Worm (Caenorhabditis elegans) whole organism, midembryonic: Measurements from ENCODE around the gene cyp-14A3.
A peak's percentile ranks its signal among the peaks of the same experiment; 100 is the strongest.

ENCODE experiments used
- T22C8.4 ChIP-seq: fragments of 200-800 bp; sonication (Bioruptor generic); IDR thresholded peaks from 2 replicates; pipeline ENCODE4 v1.3.6; 2022; ENCODE audit warnings: missing genetic modification characterization, missing compliant biosample characterization
- cog-1 ChIP-seq: sonication (generic microtip); optimal IDR thresholded peaks from 2 replicates; lab custom pipeline; 2016; ENCODE audit warnings: missing genetic modification characterization, missing compliant biosample characterization
- flt-1 ChIP-seq: fragments of 200-800 bp; sonication (Bioruptor generic); IDR thresholded peaks from 2 replicates; pipeline ENCODE4 v1.3.6; 2022; ENCODE audit warnings: missing genetic modification characterization, missing compliant biosample characterization
- klf-2 ChIP-seq: fragments of 200-800 bp; sonication (Bioruptor generic); conservative IDR thresholded peaks from 2 replicates; pipeline ENCODE4 v1.3.6; 2022; ENCODE audit warnings: missing genetic modification reagents, missing genetic modification characterization, missing compliant biosample characterization
- med-1 ChIP-seq: sonication (generic microtip); optimal IDR thresholded peaks from 2 replicates; lab custom pipeline; 2017; ENCODE audit warnings: missing genetic modification characterization, mild to moderate bottlenecking, missing compliant biosample characterization, antibody characterized with exemption, missing genetic modification reagents; ENCODE audit not compliant: insufficient read depth
- ref-1 ChIP-seq: fragments of 200-800 bp; sonication (Bioruptor generic); conservative IDR thresholded peaks from 2 replicates; pipeline ENCODE4 v1.3.6; 2022; ENCODE audit warnings: missing genetic modification reagents, missing genetic modification characterization, missing compliant biosample characterization
- tab-1 ChIP-seq: fragments of 200-800 bp; sonication (Bioruptor generic); IDR thresholded peaks from 2 replicates; pipeline ENCODE4 v1.3.6; 2022; ENCODE audit warnings: missing genetic modification characterization, missing compliant biosample characterization
- ztf-23 ChIP-seq: fragments of 200-800 bp; sonication (Bioruptor generic); IDR thresholded peaks from 2 replicates; pipeline ENCODE4 v1.3.6; 2022; ENCODE audit warnings: missing genetic modification reagents, missing genetic modification characterization, missing compliant biosample characterization
- ztf-29 ChIP-seq: fragments of 200-800 bp; sonication (Bioruptor generic); IDR thresholded peaks from 2 replicates; pipeline ENCODE4 v1.3.6; 2022; ENCODE audit warnings: missing genetic modification reagents, missing genetic modification characterization, missing compliant biosample characterization

Gene cyp-14A3

DNA sequence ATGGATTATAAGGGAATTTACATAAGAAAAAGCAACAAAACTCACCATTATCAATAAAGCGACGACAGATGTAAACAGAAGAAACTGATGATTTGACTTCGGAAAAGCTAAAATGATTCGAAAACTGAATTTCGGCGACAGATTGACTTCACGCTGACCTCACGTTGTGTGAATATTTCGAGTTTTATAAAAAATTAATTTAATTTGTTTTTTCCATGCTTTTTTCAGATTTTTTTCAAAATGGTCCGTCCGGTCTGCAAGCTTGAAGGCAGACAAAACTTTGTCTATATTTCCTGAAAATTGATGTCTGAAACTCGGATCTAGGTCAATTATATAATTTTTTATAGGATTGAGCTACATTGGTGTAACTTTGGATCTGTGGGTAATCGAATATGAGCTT, 31.8 kb downstream of the cyp-14A3 start, which contains the start of gene K08H2.5:
Gene K08H2.5, minus strand, starts transcription at position 101 of the 400 bp plus-strand sequence.
- TF ChIP-seq T22C8.4 (GFP tag; lab: Robert Waterston, UW) (no peak), klf-2 (no peak), ref-1 (GFP tag; lab: Robert Waterston, UW) (no peak), cog-1 (tag; lab: Kevin White, UChicago) (no peak)

DNA sequence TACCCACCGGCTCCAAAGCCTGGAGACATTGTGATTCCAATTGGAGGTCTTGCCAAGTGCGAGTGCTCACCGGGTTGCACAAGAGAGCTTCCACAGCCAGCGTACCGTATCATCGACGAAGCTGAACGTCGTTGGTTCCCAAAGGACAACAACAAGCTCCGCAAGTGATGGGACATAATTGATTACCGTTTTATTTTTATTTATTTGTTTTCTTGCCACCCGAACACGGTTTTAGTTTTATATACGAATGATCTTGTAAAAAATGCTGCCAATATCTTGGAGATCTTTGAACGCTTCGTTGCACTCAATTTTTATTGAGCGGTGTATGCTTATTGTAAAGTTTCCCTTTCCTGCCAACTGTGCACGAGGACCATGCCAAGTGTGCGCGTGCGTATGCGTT, 35.8 kb downstream of the cyp-14A3 start, which contains the start of gene K08H2.4:
Gene K08H2.4, plus strand, starts transcription at position 301 of the 400 bp plus-strand sequence.
- TF ChIP-seq flt-1 (GFP tag; lab: Robert Waterston, UW): no peak
- TF ChIP-seq klf-2: no peak
- no peak for TF ChIP-seq tab-1 (GFP tag; lab: Robert Waterston, UW)
- no peak for TF ChIP-seq T22C8.4 (GFP tag; lab: Robert Waterston, UW)
- TF ChIP-seq med-1 (GFP tag; lab: Kevin White, UChicago): no peak
- no peak for TF ChIP-seq ztf-29
- no peak for TF ChIP-seq cog-1 (tag; lab: Kevin White, UChicago)
- no peak for TF ChIP-seq ref-1 (GFP tag; lab: Robert Waterston, UW)

DNA sequence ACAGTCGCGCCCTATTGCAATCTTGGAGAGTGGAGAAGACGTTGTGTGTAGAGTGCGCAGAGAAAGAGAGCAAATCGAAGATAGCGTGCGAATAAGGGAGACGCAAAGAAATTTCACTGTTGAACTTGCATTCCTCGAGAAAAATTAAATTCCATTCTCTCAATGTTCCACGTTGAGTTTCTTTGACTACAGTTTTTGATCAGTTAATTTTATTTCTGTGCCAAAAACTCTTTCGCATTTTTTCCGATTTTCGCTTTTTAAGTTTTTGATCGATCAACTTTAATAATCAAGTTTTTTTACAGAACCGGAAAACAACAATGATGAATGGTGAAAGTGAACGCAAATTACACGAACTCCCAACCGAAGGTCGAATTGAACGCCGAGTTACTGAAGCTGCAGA, 36.9 kb downstream of the cyp-14A3 start, which contains the start of gene K08H2.3:
Gene K08H2.3, plus strand, starts transcription at position 301 of the 400 bp plus-strand sequence.
- TF ChIP-seq klf-2: no peak
- TF ChIP-seq cog-1 (tag; lab: Kevin White, UChicago): no peak
- TF ChIP-seq tab-1 (GFP tag; lab: Robert Waterston, UW): no peak
- no peak for TF ChIP-seq ztf-29
- TF ChIP-seq flt-1 (GFP tag; lab: Robert Waterston, UW): no peak
- TF ChIP-seq T22C8.4 (GFP tag; lab: Robert Waterston, UW): no peak
- no peak for TF ChIP-seq ztf-23
- no peak for TF ChIP-seq med-1 (GFP tag; lab: Kevin White, UChicago)
- TF ChIP-seq ref-1 (GFP tag; lab: Robert Waterston, UW): no peak

DNA sequence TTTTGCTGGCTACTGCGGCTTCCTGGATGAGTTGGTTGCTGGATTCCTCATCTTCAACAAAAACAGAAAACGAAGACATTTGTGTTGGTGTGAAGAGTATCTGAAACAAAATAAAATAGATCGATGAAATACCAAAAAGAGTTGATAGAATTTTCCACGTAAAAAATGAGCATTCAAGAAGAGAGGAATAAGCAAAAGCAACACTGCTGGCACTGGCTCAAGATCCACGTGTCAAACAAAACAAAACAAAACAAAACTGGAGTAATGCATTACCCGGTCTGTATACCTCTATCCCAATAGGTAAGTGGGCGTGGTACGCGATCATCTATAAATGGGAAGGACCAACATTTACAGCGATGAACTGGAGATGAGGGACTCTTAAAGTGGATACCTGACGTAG, 39.1 kb downstream of the cyp-14A3 start, which contains the start of gene K08H2.2:
Gene K08H2.2, minus strand, starts transcription at position 101 of the 400 bp plus-strand sequence.
- TF ChIP-seq flt-1 (GFP tag; lab: Robert Waterston, UW) (no peak), cog-1 (tag; lab: Kevin White, UChicago) (no peak), klf-2 (no peak), tab-1 (GFP tag; lab: Robert Waterston, UW) (no peak), ref-1 (GFP tag; lab: Robert Waterston, UW) (no peak), ztf-23 (no peak), T22C8.4 (GFP tag; lab: Robert Waterston, UW) (no peak)

DNA sequence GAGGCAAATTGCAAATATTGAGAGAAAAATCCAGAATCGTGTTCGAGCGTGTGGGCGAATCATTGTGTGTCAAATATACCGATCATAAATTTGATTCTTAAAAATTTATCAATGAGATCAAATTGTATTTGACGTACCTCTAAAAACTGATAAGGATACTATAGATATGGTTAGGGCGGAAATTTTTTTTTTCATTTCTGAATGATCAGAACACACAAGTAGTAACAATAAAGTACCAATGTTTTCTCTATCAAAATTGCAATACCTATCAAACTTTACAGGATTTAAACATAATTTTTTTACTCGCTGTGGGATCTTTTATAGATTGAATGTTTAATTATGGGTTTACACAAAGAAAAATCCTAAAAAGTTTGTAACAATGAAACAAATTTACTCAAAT, 41.7 kb downstream of the cyp-14A3 start, which contains the start of gene bgnt-1.5:
Gene bgnt-1.5, minus strand, starts transcription at position 101 of the 400 bp plus-strand sequence.
- TF ChIP-seq tab-1 (GFP tag; lab: Robert Waterston, UW): no peak

DNA sequence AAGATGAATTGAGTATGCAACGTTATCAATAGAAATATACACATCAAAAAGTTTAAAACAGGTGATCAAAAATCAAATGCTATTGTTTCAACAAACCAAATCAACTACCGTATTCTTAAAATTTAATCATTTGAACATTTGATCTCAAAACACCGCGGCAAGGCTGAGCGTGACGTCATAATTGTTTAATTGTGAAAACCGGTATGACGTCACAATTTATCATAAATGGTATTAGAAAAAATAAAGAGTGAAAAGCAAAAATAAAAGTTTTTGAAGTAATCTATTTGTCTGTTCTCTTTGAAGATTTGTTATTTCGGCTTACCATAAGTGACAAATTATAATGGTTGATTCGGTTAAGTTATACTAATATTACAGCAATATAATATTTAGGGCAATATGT, 46.2 kb downstream of the cyp-14A3 start:
- TF ChIP-seq flt-1 (GFP tag; lab: Robert Waterston, UW) (no peak), cog-1 (tag; lab: Kevin White, UChicago) (no peak), ztf-29 (no peak), ztf-23 (no peak), med-1 (GFP tag; lab: Kevin White, UChicago) (no peak), T22C8.4 (GFP tag; lab: Robert Waterston, UW) (no peak)

DNA sequence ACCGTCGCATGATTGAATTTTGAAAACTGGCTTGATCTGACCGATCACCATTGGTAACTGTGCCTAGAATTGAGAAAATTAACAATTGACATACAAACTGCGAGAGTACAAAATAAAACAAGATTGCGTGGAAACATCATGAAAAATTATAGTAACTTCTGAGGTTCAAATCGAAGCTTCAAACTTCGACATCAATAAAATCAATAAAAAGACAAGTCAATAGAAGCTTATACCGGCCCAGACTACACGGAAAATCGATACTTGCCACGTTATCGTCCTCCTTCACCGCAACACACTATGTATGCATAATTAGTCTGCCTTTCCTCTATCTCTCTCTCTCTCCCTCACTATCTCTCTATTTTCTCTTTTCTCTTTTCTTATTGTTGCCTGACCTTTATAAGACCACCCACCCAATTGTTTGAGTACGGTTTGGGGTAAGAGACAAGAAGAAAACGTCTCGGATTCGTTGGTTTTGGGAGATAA, 47.3 kb downstream of the cyp-14A3 start, which contains the start of gene skr-21:
Gene skr-21, minus strand, starts transcription at position 51 of the 483 bp plus-strand sequence.
- TF ChIP-seq ref-1 (GFP tag; lab: Robert Waterston, UW): no peak
- no peak for TF ChIP-seq med-1 (GFP tag; lab: Kevin White, UChicago)
- peak; percentile 87 for TF ChIP-seq T22C8.4 (GFP tag; lab: Robert Waterston, UW)
- peak; percentile 35 for TF ChIP-seq cog-1 (tag; lab: Kevin White, UChicago)

DNA sequence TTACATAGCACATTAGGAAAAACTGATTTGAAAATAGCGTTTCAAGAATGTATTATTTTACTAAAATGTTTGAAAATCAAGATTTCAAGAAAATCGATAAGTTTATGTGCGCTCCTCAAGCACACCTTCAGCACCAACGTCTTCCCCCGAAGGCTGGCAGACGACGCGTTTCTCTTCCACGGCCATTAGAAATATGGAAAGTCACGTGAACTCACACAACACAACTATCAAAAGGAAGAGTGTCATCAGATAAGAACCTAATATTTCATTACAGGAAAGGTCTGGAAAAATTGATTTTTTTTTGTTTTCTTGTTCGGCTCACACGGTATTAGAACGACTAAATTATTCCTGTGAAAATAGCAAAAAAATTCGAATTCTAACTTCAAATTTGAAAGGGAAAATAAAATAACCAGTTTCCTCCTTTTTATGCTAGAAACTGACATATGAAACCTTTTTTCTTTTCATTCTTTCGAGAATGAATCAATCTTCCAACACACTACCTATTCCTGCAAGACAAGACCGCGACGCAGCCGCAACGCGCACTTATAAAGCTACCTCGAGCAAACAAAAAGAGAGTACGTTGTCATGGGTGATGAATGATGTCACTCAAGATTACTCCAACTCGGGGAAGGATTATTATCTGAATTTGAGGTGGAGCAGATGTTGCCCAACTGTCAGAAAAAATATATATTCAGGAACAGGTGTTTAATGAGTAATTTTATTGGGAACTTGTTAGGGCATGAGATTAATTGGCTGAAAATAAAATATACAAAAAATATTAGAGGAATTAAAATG, 48.7 kb downstream of the cyp-14A3 start:
- no peak for TF ChIP-seq T22C8.4 (GFP tag; lab: Robert Waterston, UW)
- no peak for TF ChIP-seq med-1 (GFP tag; lab: Kevin White, UChicago)
- no peak for TF ChIP-seq tab-1 (GFP tag; lab: Robert Waterston, UW)
- no peak for TF ChIP-seq flt-1 (GFP tag; lab: Robert Waterston, UW)
- TF ChIP-seq ref-1 (GFP tag; lab: Robert Waterston, UW): no peak
- peak; percentile 17 for TF ChIP-seq cog-1 (tag; lab: Kevin White, UChicago)
- no peak for TF ChIP-seq klf-2

DNA sequence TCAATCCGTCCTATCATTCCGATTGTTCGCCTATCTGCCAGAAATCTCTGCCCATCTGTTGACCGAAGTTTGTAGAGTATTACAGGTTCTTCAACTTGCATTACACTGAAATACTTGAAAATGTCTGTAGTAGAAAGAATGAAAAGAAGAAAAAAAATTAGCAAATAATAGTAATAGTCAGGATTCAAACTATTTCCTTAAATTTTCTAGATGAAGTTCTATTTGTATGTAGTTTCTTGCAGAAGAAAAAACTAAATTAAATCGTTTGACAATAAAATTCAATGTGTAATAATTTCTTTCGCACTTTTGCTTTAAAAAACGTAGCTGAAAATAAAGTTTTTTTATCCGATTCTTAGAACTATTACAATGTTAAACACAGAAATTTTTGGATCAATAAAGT, 49.4 kb downstream of the cyp-14A3 start, which contains the start of gene skr-19:
Gene skr-19, minus strand, starts transcription at position 101 of the 400 bp plus-strand sequence.
- TF ChIP-seq med-1 (GFP tag; lab: Kevin White, UChicago): no peak
- TF ChIP-seq tab-1 (GFP tag; lab: Robert Waterston, UW): no peak
- TF ChIP-seq ztf-29: no peak
- no peak for TF ChIP-seq ref-1 (GFP tag; lab: Robert Waterston, UW)
- TF ChIP-seq flt-1 (GFP tag; lab: Robert Waterston, UW): no peak
- TF ChIP-seq klf-2: no peak

DNA sequence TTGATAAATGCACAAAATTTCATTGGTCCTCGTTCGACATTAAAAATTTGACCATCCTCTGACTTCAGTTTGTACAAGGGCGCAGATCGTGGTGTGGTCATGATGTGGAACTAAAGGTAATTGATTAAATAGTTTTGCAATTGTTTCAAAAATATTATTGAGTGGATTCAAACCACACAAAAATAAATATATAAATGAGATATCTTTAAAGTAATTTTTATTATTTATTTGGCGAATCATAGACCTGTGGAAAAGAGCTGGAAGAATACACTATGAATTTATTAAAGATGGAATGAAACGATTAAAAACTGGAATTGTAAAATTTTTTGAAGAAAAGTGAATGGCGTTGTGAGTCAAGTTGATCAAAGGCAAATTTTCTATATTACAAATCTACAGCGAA, 50.6 kb downstream of the cyp-14A3 start, which contains the start of gene skr-20:
Gene skr-20, minus strand, starts transcription at position 101 of the 400 bp plus-strand sequence.
- TF ChIP-seq ztf-29 (no peak), ref-1 (GFP tag; lab: Robert Waterston, UW) (no peak), med-1 (GFP tag; lab: Kevin White, UChicago) (no peak), tab-1 (GFP tag; lab: Robert Waterston, UW) (no peak), ztf-23 (no peak), klf-2 (no peak), T22C8.4 (GFP tag; lab: Robert Waterston, UW) (no peak), cog-1 (tag; lab: Kevin White, UChicago) (no peak), flt-1 (GFP tag; lab: Robert Waterston, UW) (no peak)
